Fruit fly (Drosophila melanogaster): ENCODE results near the gene CG44227.
A peak's percentile ranks its signal among the peaks of the same experiment; 100 is the strongest.

Gene CG44227

DNA sequence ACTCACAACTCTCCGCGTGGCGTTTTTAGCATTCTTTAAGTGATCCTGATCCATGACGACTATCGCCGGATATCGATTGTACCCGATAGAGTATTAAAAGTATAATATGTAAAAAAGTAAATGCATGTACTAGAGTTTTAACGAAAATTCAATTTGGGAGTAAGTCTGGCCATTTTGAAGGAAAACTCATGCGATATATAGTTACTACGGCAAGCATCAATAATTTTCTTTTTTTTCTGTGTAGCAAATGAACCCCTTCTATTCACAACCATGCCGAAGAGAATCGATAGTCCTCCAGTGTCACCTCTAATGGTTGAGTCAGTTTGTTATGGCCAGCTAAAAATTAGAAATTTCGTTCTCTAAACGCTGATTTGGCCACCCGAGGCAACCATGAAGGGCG, 32.2 kb downstream of the CG44227 start, which contains the start of the genes Sys1 and Dhod (continued):
- TF ChIP-seq ara (GFP tag; IDR thresholded peaks at IDR 0.05) (no peak), bowl (GFP tag; IDR thresholded peaks at IDR 0.05) (no peak), CG14710 (tag; optimal IDR thresholded peaks at IDR 0.05) (peak; percentile 73), kay (GFP tag; optimal IDR thresholded peaks at IDR 0.05) (peak; percentile 73), CG13296 (GFP tag; optimal IDR thresholded peaks at IDR 0.05) (peak; percentile 56), her (GFP tag; optimal IDR thresholded peaks at IDR 0.05) (peak; percentile 60), CG9437 (GFP tag; optimal IDR thresholded peaks at IDR 0.05) (peak; percentile 15), kah (GFP tag; optimal IDR thresholded peaks at IDR 0.05) (no peak), bigmax (GFP tag; optimal IDR thresholded peaks at IDR 0.05) (no peak), CG4854 (GFP tag; optimal IDR thresholded peaks at IDR 0.05) (peak; percentile 51), gsb-n (tag; optimal IDR thresholded peaks at IDR 0.05) (peak; percentile 52), CG9727 (GFP tag; optimal IDR thresholded peaks at IDR 0.05) (peak; percentile 64), vvl (GFP tag; IDR thresholded peaks at IDR 0.05) (peak; percentile 75), CG5180 (GFP tag; optimal IDR thresholded peaks at IDR 0.05) (no peak), Bgb (GFP tag; IDR thresholded peaks at IDR 0.05; ENCODE audit: partially characterized antibody) (peak; percentile 80), Drgx (GFP tag; IDR thresholded peaks at IDR 0.05) (peak; percentile 67), Fer2 (tag; optimal IDR thresholded peaks at IDR 0.05) (no peak), sens-2 (GFP tag; IDR thresholded peaks at IDR 0.05) (peak; percentile 36; the same call in 1 of the 2 replicates), mirr (GFP tag; optimal IDR thresholded peaks at IDR 0.05) (no peak), Hr78 (GFP tag; optimal IDR thresholded peaks at IDR 0.05) (no peak), CG11696 (GFP tag; IDR thresholded peaks at IDR 0.05) (no peak), luna (GFP tag; optimal IDR thresholded peaks at IDR 0.05) (no peak), CG11093 (GFP tag; IDR thresholded peaks at IDR 0.05) (0 out of 3 replicates have a peak, but pooled peaks have one; percentile 40), Ada2b (GFP tag; IDR thresholded peaks at IDR 0.05) (peak; percentile 68; the same call in 1 of the 2 replicates), ab (GFP tag; optimal IDR thresholded peaks at IDR 0.05) (peak; percentile 41), D19B (GFP tag; optimal IDR thresholded peaks at IDR 0.05) (no peak), Hr51 (GFP tag; optimal IDR thresholded peaks at IDR 0.05) (peak; percentile 52 to 59), CG7271 (tag; optimal IDR thresholded peaks at IDR 0.05) (peak; percentile 36), CG4328 (GFP tag; optimal IDR thresholded peaks at IDR 0.05) (no peak), dpn (GFP tag; optimal IDR thresholded peaks at IDR 0.05) (peak; percentile 69 to 75), kni (GFP tag; optimal IDR thresholded peaks at IDR 0.05) (no peak), grn (GFP tag; optimal IDR thresholded peaks at IDR 0.05) (no peak), CG3847 (GFP tag; IDR thresholded peaks at IDR 0.05) (peak; percentile 63), inv (GFP tag; IDR thresholded peaks at IDR 0.05; ENCODE audit: partially characterized antibody) (peak; percentile 78), CG1602 (GFP tag; optimal IDR thresholded peaks at IDR 0.05) (peak; percentile 44), CG6813 (GFP tag; optimal IDR thresholded peaks at IDR 0.05) (no peak), lola (GFP tag; optimal IDR thresholded peaks at IDR 0.05) (peak in 1 of 3 experiments; percentile 47), Sox102F (GFP tag; optimal IDR thresholded peaks at IDR 0.05) (peak; percentile 62), pho (GFP tag; optimal IDR thresholded peaks at IDR 0.05) (peak; percentile 60), Dll (GFP tag; IDR thresholded peaks at IDR 0.05; ENCODE audit: partially characterized antibody) (peak; percentile 93), CG4617 (GFP tag; optimal IDR thresholded peaks at IDR 0.05; ENCODE audit: borderline replicate concordance) (peak; percentile 86), CG4282 (GFP tag; optimal IDR thresholded peaks at IDR 0.05) (no peak), CG17359 (tag; optimal IDR thresholded peaks at IDR 0.05) (peak; percentile 61), trem (tag; optimal IDR thresholded peaks at IDR 0.05) (peak; percentile 77), B-H1 (GFP tag; IDR thresholded peaks at IDR 0.05) (peak; percentile 35; the same call in 1 of the 3 replicates), lbe (GFP tag; optimal IDR thresholded peaks at IDR 0.05) (peak; percentile 72), exex (tag; optimal IDR thresholded peaks at IDR 0.05) (peak; percentile 22), CG31224 (GFP tag; IDR thresholded peaks at IDR 0.05) (peak; percentile 54; the same call in 1 of the 2 replicates), Ets65A (GFP tag) (peak; percentile 97), tup (GFP tag; optimal IDR thresholded peaks at IDR 0.05) (no peak)
